Worm (Caenorhabditis elegans) whole organism, L3 larva: ENCODE measurements around the gene C29F4.3.

Experiments
- R02D3.7 ChIP-seq: fragments of 150-350 bp; optimal IDR thresholded peaks from 2 replicates; lab custom pipeline; 2014; ENCODE audit warnings: missing biosample characterization, missing genetic modification characterization
- ZK546.5 ChIP-seq: sonication (generic microtip); optimal IDR thresholded peaks from 2 replicates; lab custom pipeline; 2017; ENCODE audit warnings: missing biosample characterization, missing genetic modification characterization
- ceh-28 ChIP-seq: fragments of 150-350 bp; optimal IDR thresholded peaks from 2 replicates; lab custom pipeline; 2014; ENCODE audit warnings: missing biosample characterization, missing genetic modification reagents, missing genetic modification characterization
- ceh-9 ChIP-seq: sonication (generic microtip); optimal IDR thresholded peaks from 2 replicates; lab custom pipeline; 2018; ENCODE audit warnings: missing biosample characterization, missing genetic modification characterization
- elt-1 ChIP-seq: fragments of 150-350 bp; optimal IDR thresholded peaks from 2 replicates; lab custom pipeline; 2014; ENCODE audit warnings: missing biosample characterization, missing genetic modification characterization
- elt-2 ChIP-seq: sonication (generic microtip); optimal IDR thresholded peaks from 2 replicates; lab custom pipeline; 2016; ENCODE audit warnings: missing genetic modification reagents, mild to moderate bottlenecking, missing genetic modification characterization, missing compliant biosample characterization
- elt-3 ChIP-seq, 3 experiments: fragments of 150-350 bp in 1 of 3; sonication (generic microtip) in 2 of 3; optimal IDR thresholded peaks; 2 replicates in 2 of 3; 4 replicates in 1 of 3; lab custom pipeline; 2014 to 2017; ENCODE audit warnings: missing biosample characterization in 3 of 3, missing genetic modification characterization in 3 of 3
- eor-1 ChIP-seq, 2 experiments: fragments of 150-350 bp; optimal IDR thresholded peaks; 2 replicates each; lab custom pipeline; 2014 to 2018; ENCODE audit warnings: missing biosample characterization in 2 of 2, missing genetic modification characterization in 2 of 2
- fkh-10 ChIP-seq: sonication (generic microtip); optimal IDR thresholded peaks from 2 replicates; lab custom pipeline; 2017; ENCODE audit warnings: missing biosample characterization, missing genetic modification reagents, missing genetic modification characterization
- hmg-11 ChIP-seq: sonication (generic microtip); optimal IDR thresholded peaks from 2 replicates; lab custom pipeline; 2016; ENCODE audit warnings: missing genetic modification characterization, missing compliant biosample characterization
- lin-15B ChIP-seq: fragments of 150-350 bp; optimal IDR thresholded peaks from 2 replicates; lab custom pipeline; 2014; ENCODE audit warnings: missing biosample characterization, missing genetic modification characterization
- lin-39 ChIP-seq: fragments of 150-350 bp; optimal IDR thresholded peaks from 2 replicates; lab custom pipeline; 2018; ENCODE audit warnings: missing biosample characterization, missing genetic modification reagents, missing genetic modification characterization
- lsy-12 ChIP-seq: sonication (generic microtip); optimal IDR thresholded peaks from 2 replicates; lab custom pipeline; 2016; ENCODE audit warnings: mild to moderate bottlenecking, missing genetic modification characterization, missing compliant biosample characterization
- mml-1 ChIP-seq: fragments of 150-350 bp; sonication (generic microtip); optimal IDR thresholded peaks from 3 replicates; lab custom pipeline; 2014; ENCODE audit warnings: missing biosample characterization, missing genetic modification characterization
- nfya-1 ChIP-seq: sonication (generic microtip); optimal IDR thresholded peaks from 2 replicates; lab custom pipeline; 2017; ENCODE audit warnings: missing genetic modification characterization, mild to moderate bottlenecking, missing compliant biosample characterization, antibody characterized with exemption, moderate library complexity; ENCODE audit not compliant: insufficient read depth
- nhr-11 ChIP-seq: fragments of 150-350 bp; optimal IDR thresholded peaks from 2 replicates; lab custom pipeline; 2014; ENCODE audit warnings: missing biosample characterization, missing genetic modification characterization
- nhr-12 ChIP-seq: fragments of 150-350 bp; optimal IDR thresholded peaks from 2 replicates; lab custom pipeline; 2014; ENCODE audit warnings: missing biosample characterization, missing genetic modification characterization
- nhr-23 ChIP-seq: fragments of 150-350 bp; optimal IDR thresholded peaks from 2 replicates; lab custom pipeline; 2014; ENCODE audit warnings: missing biosample characterization, missing genetic modification reagents, missing genetic modification characterization
- nhr-25 ChIP-seq: sonication (generic microtip); optimal IDR thresholded peaks from 2 replicates; lab custom pipeline; 2017; ENCODE audit warnings: missing biosample characterization, missing genetic modification characterization
- nhr-43 ChIP-seq: sonication (generic microtip); optimal IDR thresholded peaks from 2 replicates; lab custom pipeline; 2016; ENCODE audit warnings: mild to moderate bottlenecking, missing genetic modification characterization, missing compliant biosample characterization; ENCODE audit not compliant: poor library complexity, severe bottlenecking
- nhr-67 ChIP-seq: fragments of 150-350 bp; optimal IDR thresholded peaks from 2 replicates; lab custom pipeline; 2014; ENCODE audit warnings: missing biosample characterization, missing genetic modification characterization
- nhr-76 ChIP-seq: fragments of 150-350 bp; sonication (generic microtip); optimal IDR thresholded peaks from 5 replicates; lab custom pipeline; 2014; ENCODE audit warnings: missing biosample characterization, missing genetic modification characterization
- sea-2 ChIP-seq: fragments of 150-350 bp; sonication (generic microtip); optimal IDR thresholded peaks from 4 replicates; lab custom pipeline; 2014; ENCODE audit warnings: missing biosample characterization, missing genetic modification reagents, missing genetic modification characterization
- snpc-4 ChIP-seq: fragments of 150-350 bp; optimal IDR thresholded peaks from 2 replicates; lab custom pipeline; 2014; ENCODE audit warnings: missing biosample characterization, missing genetic modification characterization
- unc-62 ChIP-seq: fragments of 150-350 bp; sonication (generic microtip); optimal IDR thresholded peaks from 4 replicates; lab custom pipeline; 2014; ENCODE audit warnings: missing biosample characterization, missing genetic modification reagents, missing genetic modification characterization
- ztf-4 ChIP-seq: fragments of 150-350 bp; optimal IDR thresholded peaks from 2 replicates; lab custom pipeline; 2014; ENCODE audit warnings: missing biosample characterization, missing genetic modification characterization

The C29F4.3 gene

DNA sequence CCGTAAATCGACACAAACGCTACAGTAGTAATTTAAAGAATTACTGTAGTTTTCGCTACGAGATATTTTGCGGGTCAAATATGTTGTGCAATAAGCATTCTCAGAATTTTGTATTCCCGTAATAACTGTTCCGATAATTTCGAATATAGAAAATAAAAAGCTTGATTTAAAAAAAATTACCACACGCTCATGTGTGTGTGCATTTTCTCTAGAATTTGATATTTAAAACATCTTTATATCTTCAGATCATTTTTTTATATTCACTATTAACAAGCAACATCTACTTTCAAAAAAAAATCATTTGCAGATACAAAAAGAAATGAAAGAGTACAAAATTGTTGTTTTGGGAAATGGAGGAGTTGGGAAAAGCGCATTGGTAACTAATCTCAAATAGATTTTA, 46.8 kb downstream of the C29F4.3 start, which contains the start of gene rap-3:
TSS of gene rap-3 (plus strand) at position 301 of the 400 bp plus-strand sequence.
- no peak for TF ChIP-seq ceh-9 (tag; lab: Kevin White, UChicago)
- TF ChIP-seq hmg-11 (tag; lab: Kevin White, UChicago), result no peak
- no peak for TF ChIP-seq lin-39
- no peak for TF ChIP-seq ztf-4 (tag; lab: Kevin White, UChicago)
- no peak for TF ChIP-seq ZK546.5
- TF ChIP-seq lin-15B (tag; lab: Kevin White, UChicago), result no peak

- TF ChIP-seq mml-1 (tag; lab: Kevin White, UChicago) (no peak), nhr-12 (tag; lab: Kevin White, UChicago) (no peak), elt-1 (no peak), nhr-23 (tag; lab: Kevin White, UChicago) (peak; percentile 54), nhr-11 (tag; lab: Kevin White, UChicago) (no peak), hmg-11 (tag; lab: Kevin White, UChicago) (no peak), sea-2 (no peak), nhr-25 (tag; lab: Kevin White, UChicago) (no peak), lsy-12 (no peak), eor-1 (tag; optimal IDR thresholded peaks at IDR 0.05; lab: Kevin White, UChicago) (no peak), ceh-28 (tag; lab: Kevin White, UChicago) (peak; percentile 12), nhr-67 (tag; lab: Kevin White, UChicago) (no peak), nfya-1 (tag; lab: Kevin White, UChicago) (no peak), snpc-4 (tag; lab: Kevin White, UChicago) (no peak), fkh-10 (no peak), nhr-76 (tag; lab: Kevin White, UChicago) (no peak), nhr-43 (peak; percentile 8), R02D3.7 (tag; lab: Kevin White, UChicago) (no peak), elt-2 (tag; lab: Kevin White, UChicago) (no peak), elt-3 (tag; optimal IDR thresholded peaks at IDR 0.05; lab: Kevin White, UChicago) (peak in 1 of 3 experiments; percentile 80), unc-62 (GFP tag; lab: Kevin White, UChicago) (no peak)
Observed at ce11 chrIV:11174772-11175171, 49.0 kb downstream of the C29F4.3 start.
